Fruit fly (Drosophila melanogaster) whole organism, prepupa: ENCODE measurements around the gene PK2-R1.

Experiments
- CG10631 ChIP-seq: fragments of 200-800 bp; sonication (Bioruptor generic); optimal IDR thresholded peaks from 2 replicates; lab custom pipeline; 2016; ENCODE audit warnings: missing biosample characterization, missing genetic modification characterization
- CG10669 ChIP-seq: fragments of 200-800 bp; sonication (Bioruptor generic); optimal IDR thresholded peaks from 3 replicates; lab custom pipeline; 2018; ENCODE audit warnings: missing biosample characterization, mild to moderate bottlenecking, missing genetic modification characterization, moderate library complexity
- CG11762 ChIP-seq: fragments of 200-800 bp; sonication (Bioruptor generic); optimal IDR thresholded peaks from 3 replicates; lab custom pipeline; 2016; ENCODE audit warnings: missing biosample characterization, missing genetic modification characterization; ENCODE audit not compliant: insufficient read depth
- CG15336 ChIP-seq: fragments of 200-800 bp; sonication (Bioruptor generic); IDR thresholded peaks from 2 replicates; pipeline ENCODE4 v1.3.6; 2022; ENCODE audit warnings: missing biosample characterization, missing genetic modification characterization
- CG1621 ChIP-seq: fragments of 200-800 bp; sonication (Bioruptor generic); optimal IDR thresholded peaks from 3 replicates; lab custom pipeline; 2018; ENCODE audit warnings: missing biosample characterization, mild to moderate bottlenecking, missing genetic modification characterization
- CG16779 ChIP-seq: fragments of 200-800 bp; sonication (Bioruptor generic); optimal IDR thresholded peaks from 3 replicates; lab custom pipeline; 2017; ENCODE audit warnings: missing biosample characterization, mild to moderate bottlenecking, missing genetic modification characterization
- CG3032 ChIP-seq: fragments of 200-800 bp; optimal IDR thresholded peaks from 2 replicates; lab custom pipeline; 2019; ENCODE audit warnings: missing biosample characterization, mild to moderate bottlenecking, missing genetic modification characterization, moderate library complexity
- CG32006 ChIP-seq: fragments of 200-800 bp; sonication (Bioruptor generic); optimal IDR thresholded peaks from 3 replicates; lab custom pipeline; 2017; ENCODE audit warnings: missing biosample characterization, mild to moderate bottlenecking, missing genetic modification characterization
- CG3919 ChIP-seq: fragments of 200-800 bp; sonication (Bioruptor generic); optimal IDR thresholded peaks from 3 replicates; lab custom pipeline; 2016; ENCODE audit warnings: missing biosample characterization, missing genetic modification characterization
- CG6163 ChIP-seq: fragments of 200-800 bp; sonication (Bioruptor generic); IDR thresholded peaks from 3 replicates; pipeline ENCODE4 v1.3.6; 2022; ENCODE audit warnings: missing biosample characterization, missing genetic modification characterization
- CG6792 ChIP-seq: fragments of 200-800 bp; sonication (Bioruptor generic); optimal IDR thresholded peaks from 3 replicates; lab custom pipeline; 2016; ENCODE audit warnings: missing biosample characterization, missing genetic modification characterization
- CG6808 ChIP-seq: fragments of 200-800 bp; sonication (Bioruptor generic); optimal IDR thresholded peaks from 3 replicates; lab custom pipeline; 2017; ENCODE audit warnings: missing biosample characterization, missing genetic modification characterization, mild to moderate bottlenecking, moderate library complexity, missing genetic modification reagents
- CG7368 ChIP-seq: fragments of 200-800 bp; sonication (Bioruptor generic); optimal IDR thresholded peaks from 3 replicates; lab custom pipeline; 2016; ENCODE audit warnings: missing biosample characterization, missing genetic modification characterization
- CG9139 ChIP-seq: fragments of 200-800 bp; sonication (Bioruptor generic); optimal IDR thresholded peaks from 3 replicates; lab custom pipeline; 2017; ENCODE audit warnings: missing biosample characterization, mild to moderate bottlenecking, missing genetic modification characterization
- Eip75B ChIP-seq: fragments of 200-800 bp; sonication (Bioruptor generic); optimal IDR thresholded peaks from 3 replicates; lab custom pipeline; 2016; ENCODE audit warnings: missing biosample characterization, missing genetic modification characterization
- Eip78C ChIP-seq: fragments of 200-800 bp; sonication (Bioruptor generic); peaks from one replicate; lab custom pipeline; 2016; ENCODE audit warnings: missing biosample characterization, missing genetic modification characterization
- Eip93F ChIP-seq: fragments of 200-800 bp; sonication (Bioruptor generic); optimal IDR thresholded peaks from 2 replicates; lab custom pipeline; 2016; ENCODE audit warnings: missing biosample characterization, mild to moderate bottlenecking, missing genetic modification characterization
- Ets96B ChIP-seq: fragments of 200-800 bp; optimal IDR thresholded peaks from 2 replicates; lab custom pipeline; 2019; ENCODE audit warnings: missing biosample characterization, mild to moderate bottlenecking, missing genetic modification characterization, moderate library complexity
- Gug ChIP-seq: fragments of 200-800 bp; sonication (Bioruptor generic); IDR thresholded peaks from 2 replicates; pipeline ENCODE4 v1.3.6; 2022; ENCODE audit warnings: missing biosample characterization, missing genetic modification characterization
- Hr38 ChIP-seq: sonication (Bioruptor generic); optimal IDR thresholded peaks from 2 replicates; lab custom pipeline; 2016; ENCODE audit warnings: missing biosample characterization, missing genetic modification characterization
- Hr4 ChIP-seq: fragments of 200-800 bp; sonication (Bioruptor generic); optimal IDR thresholded peaks from 3 replicates; lab custom pipeline; 2016; ENCODE audit warnings: missing biosample characterization, missing genetic modification characterization
- Lpt ChIP-seq: fragments of 200-800 bp; sonication (Bioruptor generic); optimal IDR thresholded peaks from 3 replicates; lab custom pipeline; 2016; ENCODE audit warnings: missing biosample characterization, missing genetic modification characterization
- Met ChIP-seq: fragments of 200-800 bp; sonication (Bioruptor generic); optimal IDR thresholded peaks from 3 replicates; lab custom pipeline; 2016; ENCODE audit warnings: missing biosample characterization, missing genetic modification characterization
- Smox ChIP-seq: fragments of 200-800 bp; sonication (Bioruptor generic); optimal IDR thresholded peaks from 3 replicates; lab custom pipeline; 2016; ENCODE audit warnings: missing biosample characterization, missing genetic modification characterization
- Sox14 ChIP-seq: fragments of 200-800 bp; sonication (Bioruptor generic); optimal IDR thresholded peaks from 3 replicates; lab custom pipeline; 2016; ENCODE audit warnings: missing biosample characterization, missing genetic modification characterization
- acj6 ChIP-seq: fragments of 200-800 bp; sonication (Bioruptor generic); optimal IDR thresholded peaks from 3 replicates; lab custom pipeline; 2016; ENCODE audit warnings: missing biosample characterization, missing genetic modification characterization
- cyc ChIP-seq: fragments of 200-800 bp; sonication (Bioruptor generic); optimal IDR thresholded peaks from 3 replicates; lab custom pipeline; 2016; ENCODE audit warnings: missing biosample characterization, missing genetic modification characterization
- dac ChIP-seq: fragments of 200-800 bp; sonication (Bioruptor generic); optimal IDR thresholded peaks from 2 replicates; lab custom pipeline; 2017; ENCODE audit warnings: missing biosample characterization, mild to moderate bottlenecking, missing genetic modification characterization
- eg ChIP-seq: fragments of 200-800 bp; sonication (Bioruptor generic); IDR thresholded peaks from 3 replicates; pipeline ENCODE4 v1.3.6; 2022; ENCODE audit warnings: missing biosample characterization, missing genetic modification characterization
- fd59A ChIP-seq: fragments of 200-800 bp; sonication (Bioruptor generic); optimal IDR thresholded peaks from 2 replicates; lab custom pipeline; 2017; ENCODE audit warnings: missing biosample characterization, mild to moderate bottlenecking, missing genetic modification characterization, missing genetic modification reagents
- net ChIP-seq: fragments of 200-800 bp; sonication (Bioruptor generic); optimal IDR thresholded peaks from 3 replicates; lab custom pipeline; 2016; ENCODE audit warnings: missing biosample characterization, missing genetic modification characterization
- pdm3 ChIP-seq: fragments of 200-800 bp; sonication (Bioruptor generic); optimal IDR thresholded peaks from 3 replicates; lab custom pipeline; 2016; ENCODE audit warnings: missing biosample characterization, missing genetic modification characterization
- salr ChIP-seq, 2 experiments: fragments of 200-800 bp; sonication (Bioruptor generic); optimal IDR thresholded peaks; 3 replicates each; lab custom pipeline; 2016 to 2018; ENCODE audit warnings: missing biosample characterization in 2 of 2, missing genetic modification characterization in 2 of 2, mild to moderate bottlenecking in 1 of 2
- spab ChIP-seq: fragments of 200-800 bp; sonication (Bioruptor generic); optimal IDR thresholded peaks from 2 replicates; lab custom pipeline; 2017; ENCODE audit warnings: missing biosample characterization, mild to moderate bottlenecking, missing genetic modification characterization, missing genetic modification reagents
- topi ChIP-seq: fragments of 200-800 bp; sonication (Bioruptor generic); optimal IDR thresholded peaks from 3 replicates; lab custom pipeline; 2016; ENCODE audit warnings: missing biosample characterization, missing genetic modification characterization

PK2-R1 gene

dm6 chr3R:13338030-13338429, at the start of gene PK2-R1:
Gene PK2-R1, plus strand, starts transcription at chr3R:13338330.
- TF ChIP-seq CG3919 (GFP tag; lab: Kevin White, UChicago), result no peak
- no peak for TF ChIP-seq eg
- no peak for TF ChIP-seq Gug (GFP tag; lab: Robert Waterston, UW)
- TF ChIP-seq salr (GFP tag; optimal IDR thresholded peaks at IDR 0.05; lab: Kevin White, UChicago), result no peak
- no peak for TF ChIP-seq CG6163
- no peak for TF ChIP-seq pdm3
- TF ChIP-seq Ets96B, result no peak
- no peak for TF ChIP-seq Sox14
- no peak for TF ChIP-seq CG10669 (GFP tag; lab: Kevin White, UChicago)
- TF ChIP-seq CG1621 (tag; lab: Kevin White, UChicago), result no peak
- TF ChIP-seq CG6808 (GFP tag; lab: Kevin White, UChicago), result no peak
- TF ChIP-seq Eip75B (GFP tag; lab: Kevin White, UChicago), result no peak
- no peak for TF ChIP-seq fd59A (GFP tag; lab: Kevin White, UChicago)
- no peak for TF ChIP-seq Eip78C (GFP tag; lab: Kevin White, UChicago)
- TF ChIP-seq CG11762 (GFP tag; lab: Kevin White, UChicago), result no peak
- TF ChIP-seq CG15336 (GFP tag; lab: Robert Waterston, UW), result no peak
- no peak for TF ChIP-seq CG9139 (GFP tag; lab: Kevin White, UChicago)

DNA sequence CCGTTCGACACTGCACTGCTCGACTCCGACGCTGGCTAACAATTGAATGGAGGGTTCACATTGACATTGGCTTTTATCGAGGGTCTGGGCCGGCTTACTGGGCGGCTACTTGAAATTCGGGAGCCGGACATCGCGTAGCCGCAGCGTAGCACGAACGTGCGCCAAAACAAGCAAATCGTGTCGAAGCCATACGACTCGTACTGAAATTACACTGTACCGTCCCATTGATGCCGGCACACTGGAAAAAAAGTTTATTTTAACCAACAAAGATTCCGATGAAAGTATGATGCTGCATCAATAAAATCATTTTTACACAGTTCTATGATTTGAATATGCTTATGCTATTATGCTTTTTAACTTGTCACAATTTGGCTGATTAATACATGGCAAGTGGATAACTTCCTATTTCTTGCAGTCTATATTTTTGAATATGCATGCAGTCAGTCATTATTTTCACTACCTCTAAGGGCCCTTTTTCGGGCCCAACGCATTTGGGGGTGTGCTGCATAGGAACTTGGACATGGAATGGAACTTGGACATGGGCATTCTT, 49.3 kb upstream of the PK2-R1 start, which contains the start of gene apn:
apn (minus strand) TSS at position 51 of the 550 bp plus-strand sequence.
- TF ChIP-seq CG16779 (tag; lab: Kevin White, UChicago) (no peak), CG15336 (GFP tag; lab: Robert Waterston, UW) (peak; percentile 33; the same call in 1 of the 2 replicates), spab (GFP tag; lab: Kevin White, UChicago) (no peak), eg (peak; percentile 60; the same call in 2 of the 3 replicates), Smox (no peak), Lpt (no peak), CG32006 (GFP tag; lab: Kevin White, UChicago) (peak; percentile 40)
- TF ChIP-seq, all 60 proteins: peak for 3

dm6 chr3R:13290329-13290728, 47.8 kb upstream of the PK2-R1 start, which contains the start of gene Osi22:
Gene Osi22, plus strand, starts transcription at chr3R:13290629.
- TF ChIP-seq Hr38 (GFP tag; lab: Kevin White, UChicago) (no peak), fd59A (GFP tag; lab: Kevin White, UChicago) (no peak), CG15336 (GFP tag; lab: Robert Waterston, UW) (no peak), cyc (no peak), CG3032 (tag; lab: Kevin White, UChicago) (no peak), CG10631 (GFP tag; lab: Kevin White, UChicago) (no peak), Smox (no peak)

- TF ChIP-seq CG1621 (tag; lab: Kevin White, UChicago) (no peak), net (GFP tag; lab: Kevin White, UChicago) (no peak), topi (no peak), Met (no peak), CG7368 (GFP tag; lab: Kevin White, UChicago) (no peak), Eip93F (no peak), CG6792 (GFP tag; lab: Kevin White, UChicago) (no peak), Hr4 (GFP tag; lab: Kevin White, UChicago) (no peak), Ets96B (no peak), fd59A (GFP tag; lab: Kevin White, UChicago) (no peak), acj6 (no peak), Sox14 (no peak), dac (no peak), CG11762 (GFP tag; lab: Kevin White, UChicago) (no peak), Lpt (no peak)
These were observed 44.9 kb upstream of the PK2-R1 start, which contains the start of gene wntD for dm6 chr3R:13293148-13293756. Gene wntD, minus strand, starts transcription at chr3R:13293198.
